Fruit fly (Drosophila melanogaster): Measurements from ENCODE around the gene CG5011.
A peak's percentile ranks its signal among the peaks of the same experiment; 100 is the strongest.

Gene CG5011

dm6 chr2L:1166326-1166725 is 34.1 kb upstream of the CG5011 start, which contains the start of gene CG14341 (continued):
- peak; percentile 1 for TF ChIP-seq Ets97D (GFP tag; optimal IDR thresholded peaks at IDR 0.05)
- TF ChIP-seq Dll (GFP tag; IDR thresholded peaks at IDR 0.05; ENCODE audit: partially characterized antibody): peak; percentile 53; the same call in 2 of the 4 replicates
- no peak for TF ChIP-seq CG4328 (GFP tag; optimal IDR thresholded peaks at IDR 0.05)
- TF ChIP-seq E2f2 (GFP tag; IDR thresholded peaks at IDR 0.05): peak; percentile 56
- peak; percentile 69 for TF ChIP-seq sens (GFP tag)
- TF ChIP-seq Doc2 (GFP tag; IDR thresholded peaks at IDR 0.05): no peak
- peak; percentile 76 for TF ChIP-seq CG10267 (tag; optimal IDR thresholded peaks at IDR 0.05)
- TF ChIP-seq BtbVII (GFP tag; optimal IDR thresholded peaks at IDR 0.05): no peak
- TF ChIP-seq MESR4 (GFP tag; optimal IDR thresholded peaks at IDR 0.05): peak; percentile 31
- TF ChIP-seq amos (GFP tag; IDR thresholded peaks at IDR 0.05; ENCODE audit: partially characterized antibody): no peak
- no peak for TF ChIP-seq CG1603 (tag; optimal IDR thresholded peaks at IDR 0.05)
- no peak for TF ChIP-seq CG15073 (GFP tag; optimal IDR thresholded peaks at IDR 0.05)
- TF ChIP-seq Myb (GFP tag; optimal IDR thresholded peaks at IDR 0.05): peak; percentile 91
- TF ChIP-seq eyg (GFP tag; optimal IDR thresholded peaks at IDR 0.05): no peak
- TF ChIP-seq Bgb (GFP tag; IDR thresholded peaks at IDR 0.05; ENCODE audit: partially characterized antibody): peak; percentile 27; the same call in 1 of the 2 replicates
- TF ChIP-seq CG33557 (GFP tag; optimal IDR thresholded peaks at IDR 0.05): no peak
- peak; percentile 74 for TF ChIP-seq MBD-R2 (GFP tag; IDR thresholded peaks at IDR 0.05)
- peak; percentile 29 for TF ChIP-seq gfzf (GFP tag; optimal IDR thresholded peaks at IDR 0.05)
- no peak for TF ChIP-seq CG15479 (GFP tag; optimal IDR thresholded peaks at IDR 0.05)
- TF ChIP-seq CG3281 (GFP tag; optimal IDR thresholded peaks at IDR 0.05): no peak
- TF ChIP-seq CG5953 (GFP tag; IDR thresholded peaks at IDR 0.05): no peak
- TF ChIP-seq Pdp1 (GFP tag; optimal IDR thresholded peaks at IDR 0.05): peak in 1 of 2 experiments; percentile 40
- TF ChIP-seq CG9215 (GFP tag; IDR thresholded peaks at IDR 0.05): no peak
- peak; percentile 64 for TF ChIP-seq Dref (GFP tag; IDR thresholded peaks at IDR 0.05)
- TF ChIP-seq Dp (GFP tag; optimal IDR thresholded peaks at IDR 0.05): peak; percentile 45
- TF ChIP-seq sna (GFP tag; IDR thresholded peaks at IDR 0.05; ENCODE audit: partially characterized antibody): no peak
- no peak for TF ChIP-seq Dip3 (GFP tag; optimal IDR thresholded peaks at IDR 0.05)
- TF ChIP-seq dm (GFP tag; optimal IDR thresholded peaks at IDR 0.05): no peak
- no peak for TF ChIP-seq CG18599 (GFP tag; optimal IDR thresholded peaks at IDR 0.05)
- no peak for TF ChIP-seq CG13894 (tag; optimal IDR thresholded peaks at IDR 0.05)
- no peak for TF ChIP-seq az2 (GFP tag; optimal IDR thresholded peaks at IDR 0.05)
- TF ChIP-seq ken (GFP tag; IDR thresholded peaks at IDR 0.05): no peak
- TF ChIP-seq TFAM (GFP tag; optimal IDR thresholded peaks at IDR 0.05): no peak
- TF ChIP-seq BEAF-32 (GFP tag; optimal IDR thresholded peaks at IDR 0.05): peak; percentile 35
- TF ChIP-seq sd (tag; optimal IDR thresholded peaks at IDR 0.05): no peak
- TF ChIP-seq Sox102F (GFP tag; optimal IDR thresholded peaks at IDR 0.05): no peak
- peak; percentile 33; the same call in 2 of the 3 replicates for TF ChIP-seq CG34224 (GFP tag; IDR thresholded peaks at IDR 0.05; ENCODE audit: partially characterized antibody)
- peak; percentile 49 for TF ChIP-seq CG9437 (GFP tag; optimal IDR thresholded peaks at IDR 0.05)
- TF ChIP-seq pnt (GFP tag; optimal IDR thresholded peaks at IDR 0.05): no peak

- TF ChIP-seq E2f2 (GFP tag; IDR thresholded peaks at IDR 0.05): peak; percentile 59
- peak; percentile 59 for TF ChIP-seq Ssrp (tag; optimal IDR thresholded peaks at IDR 0.05)
- TF ChIP-seq CG13424 (tag; optimal IDR thresholded peaks at IDR 0.05): peak; percentile 76
- peak; percentile 59 for TF ChIP-seq Lhr (GFP tag; optimal IDR thresholded peaks at IDR 0.05)
- TF ChIP-seq tna (GFP tag; IDR thresholded peaks at IDR 0.05; ENCODE audit: partially characterized antibody): peak; percentile 38; the same call in 1 of the 2 replicates
- TF ChIP-seq MESR4 (GFP tag; optimal IDR thresholded peaks at IDR 0.05): peak; percentile 18
- TF ChIP-seq gcm (GFP tag; optimal IDR thresholded peaks at IDR 0.05): peak; percentile 36
- TF ChIP-seq CG18011 (GFP tag; optimal IDR thresholded peaks at IDR 0.05): peak; percentile 53
- peak; percentile 93 for TF ChIP-seq Med (GFP tag)
- TF ChIP-seq CG3407 (GFP tag; optimal IDR thresholded peaks at IDR 0.05): no peak
- peak; percentile 48 for TF ChIP-seq NC2β (GFP tag; optimal IDR thresholded peaks at IDR 0.05)
- peak; percentile 32 for TF ChIP-seq Atf-2 (GFP tag; optimal IDR thresholded peaks at IDR 0.05)
- peak; percentile 38 for TF ChIP-seq Dp (GFP tag; optimal IDR thresholded peaks at IDR 0.05)
- TF ChIP-seq CG10979 (tag; optimal IDR thresholded peaks at IDR 0.05): peak; percentile 54
These were observed 30.5 kb upstream of the CG5011 start, which contains the start of the genes CG31922 and Plap for dm6 chr2L:1169867-1170415. TSS of gene CG31922 (plus strand) at chr2L:1170181. TSS of gene Plap (minus strand) at chr2L:1170365.

All from whole organism, embryonic.